Worm (Caenorhabditis elegans) whole organism, young adult: ENCODE results near the gene Y43B11AL.1.

ENCODE experiments used
- attf-3 ChIP-seq: fragments of 200-800 bp; sonication (Bioruptor generic); conservative IDR thresholded peaks from 2 replicates; pipeline ENCODE4 v1.3.6; 2022; ENCODE audit warnings: missing genetic modification reagents, missing genetic modification characterization, missing compliant biosample characterization
- cebp-2 ChIP-seq: fragments of 200-800 bp; sonication (Bioruptor generic); IDR thresholded peaks from 2 replicates; pipeline ENCODE4 v1.3.6; 2022; ENCODE audit warnings: missing genetic modification characterization, missing compliant biosample characterization
- dpl-1 ChIP-seq: fragments of 150-350 bp; optimal IDR thresholded peaks from 2 replicates; lab custom pipeline; 2014; ENCODE audit warnings: missing biosample characterization, missing genetic modification reagents, missing genetic modification characterization
- hlh-12 ChIP-seq: sonication (generic microtip); optimal IDR thresholded peaks from 2 replicates; lab custom pipeline; 2016; ENCODE audit warnings: missing genetic modification characterization, missing compliant biosample characterization
- let-526 ChIP-seq: fragments of 200-800 bp; sonication (Bioruptor generic); IDR thresholded peaks from 2 replicates; pipeline ENCODE4 v1.3.6; 2022; ENCODE audit warnings: missing genetic modification reagents, missing genetic modification characterization, missing compliant biosample characterization
- lsl-1 ChIP-seq: fragments of 200-800 bp; sonication (Bioruptor generic); optimal IDR thresholded peaks from 2 replicates; lab custom pipeline; 2018; ENCODE audit warnings: mild to moderate bottlenecking, missing genetic modification characterization, moderate library complexity, missing compliant biosample characterization
- nfya-1 ChIP-seq: sonication (generic microtip); optimal IDR thresholded peaks from 2 replicates; lab custom pipeline; 2017; ENCODE audit warnings: antibody characterized with exemption, missing compliant biosample characterization, missing genetic modification characterization, borderline replicate concordance; ENCODE audit not compliant: insufficient read depth
- nhr-179 ChIP-seq: sonication (generic microtip); optimal IDR thresholded peaks from 2 replicates; lab custom pipeline; 2016; ENCODE audit warnings: mild to moderate bottlenecking, missing genetic modification characterization, missing compliant biosample characterization
- nhr-90 ChIP-seq: sonication (generic microtip); optimal IDR thresholded peaks from 2 replicates; lab custom pipeline; 2016; ENCODE audit warnings: missing genotype, mild to moderate bottlenecking, missing genetic modification characterization, missing compliant biosample characterization
- pha-4 ChIP-seq: fragments of 150-350 bp; sonication (generic microtip); optimal IDR thresholded peaks from 2 replicates; lab custom pipeline; 2014; ENCODE audit warnings: missing biosample characterization, missing genetic modification reagents, missing genetic modification characterization
- unc-130 ChIP-seq: sonication (generic microtip); optimal IDR thresholded peaks from 2 replicates; lab custom pipeline; 2016; ENCODE audit warnings: missing genetic modification reagents, missing genetic modification characterization, missing compliant biosample characterization

ce11 chrIV:7049672-7050206 is 15.4 kb upstream of the Y43B11AL.1 start, which contains the start of gene nhr-105:
- no peak for TF ChIP-seq unc-130
- TF ChIP-seq pha-4 (tag; lab: Kevin White, UChicago), result no peak
- TF ChIP-seq lsl-1 (GFP tag; lab: Kevin White, UChicago), result no peak
- no peak for TF ChIP-seq hlh-12 (tag; lab: Kevin White, UChicago)
- no peak for TF ChIP-seq dpl-1
- no peak for TF ChIP-seq nhr-179 (tag; lab: Kevin White, UChicago)
- no peak for TF ChIP-seq attf-3
- peak; percentile 39 for TF ChIP-seq nhr-90 (tag; lab: Kevin White, UChicago)
- TF ChIP-seq let-526 (GFP tag; lab: Robert Waterston, UW), result no peak
- no peak for TF ChIP-seq nfya-1 (tag; lab: Kevin White, UChicago)
- TF ChIP-seq cebp-2, result no peak
